Worm (Caenorhabditis elegans) whole organism, L4 larva: ENCODE results near the gene elpc-2.
A peak's percentile ranks its signal among the peaks of the same experiment; 100 is the strongest.

Experiments
- F37D6.2 ChIP-seq: sonication (generic microtip); optimal IDR thresholded peaks from 2 replicates; lab custom pipeline; 2016; ENCODE audit warnings: mild to moderate bottlenecking, missing genetic modification characterization, missing compliant biosample characterization
- ZK546.5 ChIP-seq, 2 experiments: sonication (generic microtip); optimal IDR thresholded peaks; 2 replicates each; lab custom pipeline; 2017; ENCODE audit warnings: missing biosample characterization in 2 of 2, missing genetic modification characterization in 2 of 2
- aha-1 ChIP-seq: fragments of 150-350 bp; peaks from one replicate; lab custom pipeline; 2014; ENCODE audit warnings: missing biosample characterization, missing genetic modification characterization
- ceh-28 ChIP-seq: fragments of 150-350 bp; optimal IDR thresholded peaks from 2 replicates; lab custom pipeline; 2014; ENCODE audit warnings: missing biosample characterization, missing genetic modification reagents, missing genetic modification characterization
- ceh-32 ChIP-seq: sonication (generic microtip); optimal IDR thresholded peaks from 2 replicates; lab custom pipeline; 2016; ENCODE audit warnings: mild to moderate bottlenecking, missing genetic modification characterization, missing compliant biosample characterization; ENCODE audit not compliant: poor library complexity
- ctbp-1 ChIP-seq: fragments of 200-800 bp; sonication (Bioruptor generic); IDR thresholded peaks from 2 replicates; pipeline ENCODE4 v1.3.6; 2022; ENCODE audit warnings: missing genetic modification reagents, missing genetic modification characterization, missing compliant biosample characterization
- daf-16 ChIP-seq, 3 experiments: sonication (generic microtip); optimal IDR thresholded peaks; 2 replicates each; lab custom pipeline; 2016 to 2017; ENCODE audit warnings: missing genetic modification characterization in 3 of 3, missing genetic modification reagents in 3 of 3, mild to moderate bottlenecking in 2 of 3, missing compliant biosample characterization in 2 of 3, missing biosample characterization in 1 of 3, moderate library complexity in 1 of 3
- daf-8 ChIP-seq: fragments of 200-800 bp; sonication (Bioruptor generic); IDR thresholded peaks from 2 replicates; pipeline ENCODE4 v1.3.6; 2022; ENCODE audit warnings: missing genetic modification characterization, missing compliant biosample characterization
- dmd-6 ChIP-seq: fragments of 200-800 bp; sonication (Bioruptor generic); IDR thresholded peaks from 2 replicates; pipeline ENCODE4 v1.3.6; 2022; ENCODE audit warnings: missing genetic modification reagents, missing genetic modification characterization, missing compliant biosample characterization
- dmd-8 ChIP-seq: fragments of 200-800 bp; sonication (Bioruptor generic); IDR thresholded peaks from 2 replicates; pipeline ENCODE4 v1.3.6; 2022; ENCODE audit warnings: missing genetic modification characterization, missing compliant biosample characterization
- dpl-1 ChIP-seq: fragments of 150-350 bp; optimal IDR thresholded peaks from 2 replicates; lab custom pipeline; 2014; ENCODE audit warnings: missing biosample characterization, missing genetic modification reagents, missing genetic modification characterization
- dve-1 ChIP-seq: sonication (generic microtip); optimal IDR thresholded peaks from 2 replicates; lab custom pipeline; 2017; ENCODE audit warnings: antibody characterized with exemption, mild to moderate bottlenecking, missing genetic modification characterization, missing compliant biosample characterization; ENCODE audit not compliant: insufficient read depth
- fos-1 ChIP-seq: fragments of 150-350 bp; optimal IDR thresholded peaks from 2 replicates; lab custom pipeline; 2014; ENCODE audit warnings: missing biosample characterization, missing genetic modification characterization
- gei-8 ChIP-seq: fragments of 200-800 bp; sonication (Bioruptor generic); optimal IDR thresholded peaks from 2 replicates; lab custom pipeline; 2018; ENCODE audit warnings: mild to moderate bottlenecking, missing genetic modification characterization, missing compliant biosample characterization
- hlh-11 ChIP-seq: fragments of 200-800 bp; sonication (Bioruptor generic); optimal IDR thresholded peaks from 2 replicates; lab custom pipeline; 2018; ENCODE audit warnings: mild to moderate bottlenecking, missing genetic modification characterization, missing compliant biosample characterization
- hlh-30 ChIP-seq: sonication (generic microtip); optimal IDR thresholded peaks from 2 replicates; lab custom pipeline; 2017; ENCODE audit warnings: antibody characterized with exemption, mild to moderate bottlenecking, missing genetic modification characterization, missing compliant biosample characterization; ENCODE audit not compliant: insufficient read depth
- hmg-1.1 ChIP-seq: fragments of 200-800 bp; sonication (Bioruptor generic); IDR thresholded peaks from 2 replicates; pipeline ENCODE4 v1.3.6; 2022; ENCODE audit warnings: missing genetic modification reagents, missing genetic modification characterization, missing compliant biosample characterization
- lim-7 ChIP-seq: fragments of 200-800 bp; sonication (Bioruptor generic); IDR thresholded peaks from 2 replicates; pipeline ENCODE4 v1.3.6; 2022; ENCODE audit warnings: missing genetic modification characterization, missing compliant biosample characterization
- lin-29 ChIP-seq: fragments of 200-800 bp; sonication (Bioruptor generic); IDR thresholded peaks from 2 replicates; pipeline ENCODE4 v1.3.6; 2022; ENCODE audit warnings: missing genetic modification reagents, missing genetic modification characterization, missing compliant biosample characterization
- lin-38 ChIP-seq: fragments of 200-800 bp; sonication (Bioruptor generic); IDR thresholded peaks from 2 replicates; pipeline ENCODE4 v1.3.6; 2022; ENCODE audit warnings: missing genetic modification reagents, missing genetic modification characterization, missing compliant biosample characterization
- lir-3 ChIP-seq: sonication (generic microtip); optimal IDR thresholded peaks from 2 replicates; lab custom pipeline; 2016; ENCODE audit warnings: mild to moderate bottlenecking, missing genetic modification characterization, missing compliant biosample characterization
- madf-9 ChIP-seq: fragments of 200-800 bp; sonication (Bioruptor generic); conservative IDR thresholded peaks from 2 replicates; pipeline ENCODE4 v1.3.6; 2022; ENCODE audit warnings: missing genetic modification reagents, missing genetic modification characterization, missing compliant biosample characterization
- mdl-1 ChIP-seq, 2 experiments: fragments of 150-350 bp in 1 of 2; sonication (generic microtip) in 1 of 2; optimal IDR thresholded peaks; 2 replicates each; lab custom pipeline; 2014 to 2017; ENCODE audit warnings: missing biosample characterization in 2 of 2, missing genetic modification characterization in 2 of 2
- mes-2 ChIP-seq: sonication (generic microtip); optimal IDR thresholded peaks from 2 replicates; lab custom pipeline; 2016; ENCODE audit warnings: missing genotype, mild to moderate bottlenecking, missing genetic modification characterization, missing compliant biosample characterization; ENCODE audit not compliant: poor library complexity, severe bottlenecking
- mxl-3 ChIP-seq: fragments of 200-800 bp; sonication (Bioruptor generic); optimal IDR thresholded peaks from 2 replicates; lab custom pipeline; 2018; ENCODE audit warnings: mild to moderate bottlenecking, missing genetic modification characterization, missing compliant biosample characterization
- nhr-102 ChIP-seq: sonication (generic microtip); optimal IDR thresholded peaks from 2 replicates; lab custom pipeline; 2016; ENCODE audit warnings: mild to moderate bottlenecking, missing genetic modification characterization, moderate library complexity, missing compliant biosample characterization
- nhr-11 ChIP-seq: fragments of 150-350 bp; optimal IDR thresholded peaks from 2 replicates; lab custom pipeline; 2014; ENCODE audit warnings: missing biosample characterization, missing genetic modification characterization
- nhr-25 ChIP-seq: sonication (generic microtip); optimal IDR thresholded peaks from 2 replicates; lab custom pipeline; 2017; ENCODE audit warnings: missing genetic modification characterization, mild to moderate bottlenecking, missing compliant biosample characterization, antibody characterized with exemption, moderate library complexity, borderline replicate concordance; ENCODE audit not compliant: insufficient read depth
- nhr-28 ChIP-seq: fragments of 150-350 bp; optimal IDR thresholded peaks from 2 replicates; lab custom pipeline; 2014; ENCODE audit warnings: missing biosample characterization, missing genetic modification characterization
- nhr-48 ChIP-seq: sonication (generic microtip); optimal IDR thresholded peaks from 2 replicates; lab custom pipeline; 2016; ENCODE audit warnings: mild to moderate bottlenecking, missing genetic modification characterization, missing compliant biosample characterization
- pha-4 ChIP-seq, 2 experiments: fragments of 150-350 bp in 1 of 2; fragments of 200-800 bp in 1 of 2; sonication (Bioruptor generic) in 1 of 2; IDR thresholded peaks in 1 of 2; optimal IDR thresholded peaks in 1 of 2; 2 replicates each; pipeline versions ENCODE4 v1.3.6 to Lab custom; 2014 to 2022; ENCODE audit warnings: missing genetic modification characterization in 2 of 2, missing genetic modification reagents in 2 of 2, missing biosample characterization in 1 of 2, missing compliant biosample characterization in 1 of 2
- php-3 ChIP-seq: fragments of 200-800 bp; sonication (Bioruptor generic); IDR thresholded peaks from 2 replicates; pipeline ENCODE4 v1.3.6; 2022; ENCODE audit warnings: missing genetic modification reagents, missing genetic modification characterization, missing compliant biosample characterization
- pqm-1 ChIP-seq: sonication (generic microtip); optimal IDR thresholded peaks from 2 replicates; lab custom pipeline; 2017; ENCODE audit warnings: missing biosample characterization, missing genetic modification characterization
- rbr-2 ChIP-seq: sonication (generic microtip); optimal IDR thresholded peaks from 2 replicates; lab custom pipeline; 2016; ENCODE audit warnings: missing genotype, missing genetic modification characterization, missing compliant biosample characterization
- snpc-1.2 ChIP-seq: fragments of 200-800 bp; sonication (Bioruptor generic); IDR thresholded peaks from 2 replicates; pipeline ENCODE4 v1.3.6; 2022; ENCODE audit warnings: missing genetic modification reagents, missing genetic modification characterization, missing compliant biosample characterization
- tra-1 ChIP-seq: fragments of 200-800 bp; sonication (Bioruptor generic); IDR thresholded peaks from 2 replicates; pipeline ENCODE4 v1.3.6; 2022; ENCODE audit warnings: missing genetic modification reagents, missing genetic modification characterization, missing compliant biosample characterization
- vab-7 ChIP-seq: fragments of 200-800 bp; sonication (Bioruptor generic); IDR thresholded peaks from 2 replicates; pipeline ENCODE4 v1.3.6; 2022; ENCODE audit warnings: missing genetic modification reagents, missing genetic modification characterization, missing compliant biosample characterization
- zag-1 ChIP-seq: fragments of 150-350 bp; optimal IDR thresholded peaks from 2 replicates; lab custom pipeline; 2014; ENCODE audit warnings: missing biosample characterization, missing genetic modification characterization
- zfp-2 ChIP-seq: sonication (generic microtip); optimal IDR thresholded peaks from 2 replicates; lab custom pipeline; 2016; ENCODE audit warnings: mild to moderate bottlenecking, missing genetic modification characterization, missing compliant biosample characterization
- zfp-3 ChIP-seq: fragments of 200-800 bp; sonication (Bioruptor generic); conservative IDR thresholded peaks from 2 replicates; pipeline ENCODE4 v1.3.6; 2022; ENCODE audit warnings: missing genetic modification reagents, missing genetic modification characterization, missing compliant biosample characterization
- zip-2 ChIP-seq: fragments of 150-350 bp; optimal IDR thresholded peaks from 2 replicates; lab custom pipeline; 2014; ENCODE audit warnings: missing biosample characterization, missing genetic modification characterization
- ztf-11 ChIP-seq: fragments of 150-350 bp; optimal IDR thresholded peaks from 2 replicates; lab custom pipeline; 2014; ENCODE audit warnings: missing biosample characterization, missing genetic modification characterization

elpc-2 gene

ce11 chrIII:12658649-12659048 is 14.8 kb upstream of the elpc-2 start:
- peak; percentile 87 for TF ChIP-seq tra-1 (GFP tag; lab: Robert Waterston, UW)
- peak; percentile 62 for TF ChIP-seq nhr-102 (tag; lab: Kevin White, UChicago)
- TF ChIP-seq php-3 (GFP tag; lab: Robert Waterston, UW): peak; percentile 77
- peak; percentile 93 for TF ChIP-seq dmd-6 (GFP tag; lab: Robert Waterston, UW)
- peak; percentile 56; the same call in 1 of the 2 replicates for TF ChIP-seq zfp-3 (GFP tag; lab: Robert Waterston, UW)
- TF ChIP-seq daf-16 (GFP tag; optimal IDR thresholded peaks at IDR 0.05; lab: Kevin White, UChicago): peak in 1 of 2 experiments; percentile 76
- peak; percentile 3 for TF ChIP-seq daf-16 (tag; optimal IDR thresholded peaks at IDR 0.05; lab: Kevin White, UChicago)
- peak; percentile 22 for TF ChIP-seq dve-1 (tag; lab: Kevin White, UChicago)
- TF ChIP-seq nhr-48: peak; percentile 21
- no peak for TF ChIP-seq daf-8 (GFP tag; lab: Robert Waterston, UW)
- no peak for TF ChIP-seq dpl-1 (GFP tag; lab: Kevin White, UChicago)
- no peak for TF ChIP-seq gei-8 (GFP tag; lab: Kevin White, UChicago)
- peak; percentile 30 for TF ChIP-seq hlh-11 (tag; lab: Kevin White, UChicago)
- peak; percentile 10; the same call in 1 of the 2 replicates for TF ChIP-seq pha-4 (GFP tag; IDR thresholded peaks at IDR 0.05; lab: Robert Waterston, UW)
- TF ChIP-seq pha-4 (tag; optimal IDR thresholded peaks at IDR 0.05; lab: Kevin White, UChicago): no peak

- no peak for TF ChIP-seq ZK546.5 (tag; optimal IDR thresholded peaks at IDR 0.05; lab: Kevin White, UChicago)
- no peak for TF ChIP-seq ztf-11 (tag; lab: Kevin White, UChicago)
- TF ChIP-seq aha-1 (tag; lab: Kevin White, UChicago): peak; percentile 38
- TF ChIP-seq dmd-8 (GFP tag; lab: Robert Waterston, UW): no peak
- TF ChIP-seq, all 104 proteins: peak for 1
These were observed 11.3 kb upstream of the elpc-2 start, which contains the start of gene tpst-1 for ce11 chrIII:12662186-12662585. Gene tpst-1, minus strand, starts transcription at chrIII:12662286.

ce11 chrIII:12665500-12665907 is 8.0 kb upstream of the elpc-2 start:
- TF ChIP-seq hmg-1.1 (peak; percentile 63), mxl-3 (GFP tag; lab: Kevin White, UChicago) (peak; percentile 89), hlh-11 (tag; lab: Kevin White, UChicago) (peak; percentile 44), aha-1 (tag; lab: Kevin White, UChicago) (peak; percentile 66), dmd-6 (GFP tag; lab: Robert Waterston, UW) (peak; percentile 19; the same call in 1 of the 2 replicates), lin-38 (peak; percentile 78), hlh-30 (peak; percentile 61), mes-2 (tag; lab: Kevin White, UChicago) (peak; percentile 20), nhr-28 (tag; lab: Kevin White, UChicago) (peak; percentile 25)

DNA sequence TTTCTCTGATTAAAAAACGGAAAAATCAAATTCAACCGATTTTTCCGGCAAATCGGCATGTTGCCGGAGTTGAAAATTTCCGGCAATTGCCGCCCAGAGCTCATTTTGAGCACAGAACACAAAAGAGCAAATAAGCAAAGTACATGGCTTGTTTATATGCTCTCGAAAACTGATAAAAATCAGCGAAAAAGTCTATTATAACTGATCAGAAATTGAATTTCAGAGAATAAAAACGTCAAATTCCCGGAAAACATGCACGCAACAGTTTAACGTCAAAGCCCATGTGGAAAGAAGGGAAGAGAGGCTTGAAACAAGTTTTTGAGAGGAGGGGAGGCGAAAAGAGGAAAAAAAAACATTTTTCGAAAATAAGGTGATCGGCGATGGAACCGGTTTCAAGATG is 4.7 kb upstream of the elpc-2 start:
- TF ChIP-seq ctbp-1 (GFP tag; lab: Robert Waterston, UW) (no peak), zip-2 (tag; lab: Kevin White, UChicago) (no peak), mdl-1 (tag; optimal IDR thresholded peaks at IDR 0.05; lab: Kevin White, UChicago) (peak in 1 of 2 experiments; percentile 7), daf-16 (GFP tag; optimal IDR thresholded peaks at IDR 0.05; lab: Kevin White, UChicago) (no peak), daf-16 (tag; optimal IDR thresholded peaks at IDR 0.05; lab: Kevin White, UChicago) (peak; percentile 56), dmd-6 (GFP tag; lab: Robert Waterston, UW) (peak; percentile 55)
- TF ChIP-seq, all 104 proteins: peak for 3

DNA sequence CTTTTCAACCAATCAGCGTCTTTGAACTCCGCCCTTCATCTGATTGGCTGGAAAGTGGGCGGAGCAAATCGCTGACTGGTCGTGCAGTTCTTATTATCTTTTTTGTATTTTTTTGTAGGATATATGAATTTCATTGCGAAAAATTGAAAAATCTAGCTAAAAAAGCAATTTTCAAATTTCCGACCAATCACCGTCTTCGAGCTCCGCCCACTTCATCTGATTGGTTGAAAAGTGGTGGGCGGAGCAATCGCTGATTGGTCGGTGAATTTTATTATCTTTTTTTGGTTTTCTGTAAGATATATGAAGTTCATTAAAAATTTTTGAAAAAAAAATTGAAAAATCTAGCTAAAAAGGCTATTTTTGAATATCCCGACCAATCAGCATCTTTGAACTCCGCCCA is 6.8 kb downstream of the elpc-2 start:
- TF ChIP-seq ceh-28 (tag; lab: Kevin White, UChicago): no peak
- TF ChIP-seq pqm-1 (tag; lab: Kevin White, UChicago): no peak
- no peak for TF ChIP-seq fos-1 (tag; lab: Kevin White, UChicago)
- no peak for TF ChIP-seq ceh-32 (tag; lab: Kevin White, UChicago)
- TF ChIP-seq zag-1 (tag; lab: Kevin White, UChicago): no peak
- no peak for TF ChIP-seq F37D6.2
- no peak for TF ChIP-seq vab-7 (GFP tag; lab: Robert Waterston, UW)
- TF ChIP-seq zfp-2 (tag; lab: Kevin White, UChicago): no peak
- no peak for TF ChIP-seq rbr-2 (tag; lab: Kevin White, UChicago)
- no peak for TF ChIP-seq nhr-11
- no peak for TF ChIP-seq lir-3 (tag; lab: Kevin White, UChicago)
- no peak for TF ChIP-seq lin-29 (GFP tag; lab: Robert Waterston, UW)
- no peak for TF ChIP-seq snpc-1.2 (GFP tag; lab: Robert Waterston, UW)
- no peak for TF ChIP-seq nhr-25 (tag; lab: Kevin White, UChicago)
- no peak for TF ChIP-seq dmd-8 (GFP tag; lab: Robert Waterston, UW)
- TF ChIP-seq madf-9 (GFP tag; lab: Robert Waterston, UW): no peak
- no peak for TF ChIP-seq lim-7 (GFP tag; lab: Robert Waterston, UW)
